Fruit fly (Drosophila melanogaster) whole organism, adult: Measurements from ENCODE around the gene CLS.

Source experiments
- CG1620 ChIP-seq: fragments of 200-800 bp; sonication (Bioruptor generic); optimal IDR thresholded peaks from 2 replicates; lab custom pipeline; 2016; ENCODE audit warnings: missing biosample characterization, missing genetic modification characterization
- Crg-1 ChIP-seq: fragments of 200-800 bp; sonication (Bioruptor generic); optimal IDR thresholded peaks from 2 replicates; lab custom pipeline; 2016; ENCODE audit warnings: missing biosample characterization, missing genetic modification characterization

DNA sequence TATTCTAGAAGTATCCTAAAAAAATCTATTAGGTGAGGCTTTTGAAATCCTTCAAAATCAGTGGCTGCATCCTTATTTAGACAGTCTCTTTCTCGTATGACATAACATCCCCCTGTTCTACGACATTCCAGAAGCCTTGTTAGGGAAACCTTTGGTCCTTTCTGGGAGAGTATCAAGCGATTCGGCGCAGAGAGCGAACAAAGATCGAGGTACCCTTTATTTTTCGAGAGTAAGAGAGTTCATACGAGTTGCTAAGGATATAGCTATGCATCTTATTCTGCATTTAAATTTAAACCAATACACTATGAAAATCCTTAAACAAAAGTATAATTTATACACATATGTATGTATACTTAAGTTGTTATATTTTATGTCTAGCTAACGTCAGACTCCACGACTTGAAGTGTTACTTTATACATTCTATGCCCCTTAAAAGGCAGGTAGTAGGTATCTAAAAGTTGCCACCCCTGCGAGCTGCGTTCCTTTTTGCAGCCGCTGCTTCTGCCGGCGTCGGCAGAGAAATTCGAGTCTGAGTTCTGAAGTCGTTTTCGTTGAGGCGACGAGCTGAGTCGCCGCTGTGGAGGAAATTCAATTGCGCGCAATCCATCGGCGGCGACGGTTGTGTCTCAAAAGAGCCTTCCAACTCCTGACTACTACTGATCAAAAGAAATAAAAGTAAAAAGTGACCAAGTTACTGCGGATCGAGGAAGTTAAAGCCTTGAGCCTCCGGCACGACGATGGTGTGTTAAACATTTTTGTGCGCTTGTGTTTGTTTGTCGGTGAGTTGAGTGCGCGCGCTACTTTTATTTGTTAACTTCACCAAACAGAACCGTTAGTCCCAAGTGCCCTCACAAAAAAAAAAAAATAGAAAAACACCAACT lies 49.6 kb downstream of the CLS start, which contains the start of gene jigr1:
- TF ChIP-seq CG1620 (GFP tag; lab: Kevin White, UChicago) (no peak), Crg-1 (GFP tag; lab: Kevin White, UChicago) (no peak)
